Fruit fly (Drosophila melanogaster): Measurements from ENCODE around the gene Gs1.
A peak's percentile ranks its signal among the peaks of the same experiment; 100 is the strongest.

Gene Gs1

DNA sequence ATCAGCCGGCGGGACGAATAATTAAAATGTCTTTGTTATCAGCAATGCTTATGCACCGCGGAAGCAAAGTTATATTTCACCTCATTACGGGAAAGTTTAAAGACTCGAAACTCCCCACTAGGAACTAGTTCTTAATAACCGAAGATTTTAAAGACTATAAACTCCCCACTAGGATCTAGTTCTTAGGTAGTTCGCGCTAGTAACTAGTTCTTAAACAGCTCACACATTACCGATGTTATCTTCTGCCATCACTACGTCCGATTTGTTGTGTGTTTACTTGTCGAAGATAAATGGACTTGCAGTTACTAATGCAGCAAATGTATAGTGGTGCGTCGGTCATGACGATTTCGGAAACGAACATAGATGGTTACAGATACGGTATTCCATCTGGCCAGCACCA is 11.2 kb downstream of the Gs1 start, which contains the start of the genes CG31974 and CG11454 (continued):
- no peak for TF ChIP-seq dysf (GFP tag; IDR thresholded peaks at IDR 0.05)
- TF ChIP-seq Doc3 (GFP tag; IDR thresholded peaks at IDR 0.05; ENCODE audit: partially characterized antibody), result peak; percentile 87
- TF ChIP-seq CG4854 (GFP tag; optimal IDR thresholded peaks at IDR 0.05), result no peak
- no peak for TF ChIP-seq pnt (GFP tag; optimal IDR thresholded peaks at IDR 0.05)
- TF ChIP-seq CG16863 (GFP tag; optimal IDR thresholded peaks at IDR 0.05), result no peak
- TF ChIP-seq Jarid2 (GFP tag; optimal IDR thresholded peaks at IDR 0.05), result no peak
- no peak for TF ChIP-seq rib (GFP tag; IDR thresholded peaks at IDR 0.05)
- TF ChIP-seq her (GFP tag; optimal IDR thresholded peaks at IDR 0.05), result peak; percentile 69
- peak; percentile 3 for TF ChIP-seq wek (GFP tag; optimal IDR thresholded peaks at IDR 0.05)
- TF ChIP-seq Myb (GFP tag; optimal IDR thresholded peaks at IDR 0.05), result peak; percentile 95
- TF ChIP-seq da (GFP tag; optimal IDR thresholded peaks at IDR 0.05), result no peak
- no peak for TF ChIP-seq vfl (GFP tag; optimal IDR thresholded peaks at IDR 0.05)
- peak; percentile 24 for TF ChIP-seq PHDP (tag; optimal IDR thresholded peaks at IDR 0.05)
- peak; percentile 100 for TF ChIP-seq CG15514 (GFP tag; optimal IDR thresholded peaks at IDR 0.05)
- TF ChIP-seq BEAF-32 (GFP tag; optimal IDR thresholded peaks at IDR 0.05), result peak; percentile 82
- TF ChIP-seq vvl (GFP tag; IDR thresholded peaks at IDR 0.05), result peak; percentile 15; the same call in 1 of the 2 replicates
- no peak for TF ChIP-seq Mes4 (GFP tag; optimal IDR thresholded peaks at IDR 0.05)
- TF ChIP-seq Hey (tag; optimal IDR thresholded peaks at IDR 0.05), result no peak
- peak; percentile 36; the same call in 1 of the 2 replicates for TF ChIP-seq ato (GFP tag; IDR thresholded peaks at IDR 0.05; ENCODE audit: partially characterized antibody)
- no peak for TF ChIP-seq p53 (GFP tag; optimal IDR thresholded peaks at IDR 0.05)
- TF ChIP-seq nmo (GFP tag; optimal IDR thresholded peaks at IDR 0.05), result no peak
- TF ChIP-seq Ets97D (GFP tag; optimal IDR thresholded peaks at IDR 0.05), result peak; percentile 46
- TF ChIP-seq Mad (GFP tag; optimal IDR thresholded peaks at IDR 0.05), result no peak
- TF ChIP-seq inv (GFP tag; IDR thresholded peaks at IDR 0.05; ENCODE audit: partially characterized antibody), result peak; percentile 75; the same call in 1 of the 2 replicates
- no peak for TF ChIP-seq E2f1 (GFP tag; IDR thresholded peaks at IDR 0.05)
- no peak for TF ChIP-seq CG1233 (GFP tag; optimal IDR thresholded peaks at IDR 0.05)
- no peak for TF ChIP-seq ab (GFP tag; optimal IDR thresholded peaks at IDR 0.05)
- peak; percentile 76 for TF ChIP-seq tna (GFP tag; IDR thresholded peaks at IDR 0.05; ENCODE audit: partially characterized antibody)
- TF ChIP-seq CG10654 (GFP tag; optimal IDR thresholded peaks at IDR 0.05), result no peak
- peak; percentile 11 for TF ChIP-seq exex (tag; optimal IDR thresholded peaks at IDR 0.05)
- no peak for TF ChIP-seq dm (GFP tag; optimal IDR thresholded peaks at IDR 0.05)
- TF ChIP-seq Lpt (GFP tag; optimal IDR thresholded peaks at IDR 0.05), result no peak
- TF ChIP-seq CG10431 (GFP tag; optimal IDR thresholded peaks at IDR 0.05), result no peak
- peak; percentile 21; the same call in 1 of the 2 replicates for TF ChIP-seq sob (GFP tag; IDR thresholded peaks at IDR 0.05)
- TF ChIP-seq CG13287 (GFP tag; IDR thresholded peaks at IDR 0.05; ENCODE audit: partially characterized antibody), result peak; percentile 97
- TF ChIP-seq CG17186 (GFP tag; optimal IDR thresholded peaks at IDR 0.05), result no peak
- peak; percentile 2 for TF ChIP-seq nom (GFP tag; optimal IDR thresholded peaks at IDR 0.05)
- peak; percentile 69; the same call in 2 of the 3 replicates for TF ChIP-seq CG6791 (GFP tag; IDR thresholded peaks at IDR 0.05; ENCODE audit: partially characterized antibody)
- peak; percentile 94 for TF ChIP-seq amos (GFP tag; IDR thresholded peaks at IDR 0.05; ENCODE audit: partially characterized antibody)
- no peak for TF ChIP-seq seq (GFP tag; IDR thresholded peaks at IDR 0.05)
- no peak for TF ChIP-seq CG31365 (tag; optimal IDR thresholded peaks at IDR 0.05)
- TF ChIP-seq aop (GFP tag; IDR thresholded peaks at IDR 0.05), result 0 out of 2 replicates have a peak, but pooled peaks have one; percentile 52
- no peak for TF ChIP-seq CG14050 (GFP tag; IDR thresholded peaks at IDR 0.05)
- no peak for TF ChIP-seq CG2678 (tag; optimal IDR thresholded peaks at IDR 0.05)
- TF ChIP-seq Dref (GFP tag; IDR thresholded peaks at IDR 0.05), result peak; percentile 44
- TF ChIP-seq Tbp (GFP tag; optimal IDR thresholded peaks at IDR 0.05), result no peak
- no peak for TF ChIP-seq Elba2 (GFP tag; optimal IDR thresholded peaks at IDR 0.05)
- TF ChIP-seq CG7963 (GFP tag; IDR thresholded peaks at IDR 0.05; ENCODE audit: partially characterized antibody), result peak; percentile 66; the same call in 2 of the 3 replicates
- peak; percentile 70; the same call in 1 of the 2 replicates for TF ChIP-seq nerfin-2 (GFP tag; IDR thresholded peaks at IDR 0.05; ENCODE audit: partially characterized antibody)
- TF ChIP-seq slp2 (GFP tag; optimal IDR thresholded peaks at IDR 0.05), result no peak

All from whole organism, embryonic.